Worm (Caenorhabditis elegans): ENCODE data around the gene tofu-1.

ce11 chrV:10006374-10006773 is 25.4 kb downstream of the tofu-1 start:
- no peak for TF ChIP-seq elt-3 (tag; optimal IDR thresholded peaks at IDR 0.05)
- no peak for TF ChIP-seq nhr-12 (tag; optimal IDR thresholded peaks at IDR 0.05)
- TF ChIP-seq nhr-237 (tag; optimal IDR thresholded peaks at IDR 0.05), result no peak
- TF ChIP-seq elt-1 (tag; optimal IDR thresholded peaks at IDR 0.05), result no peak
- no peak for TF ChIP-seq lin-13 (GFP tag; optimal IDR thresholded peaks at IDR 0.05)
- no peak for TF ChIP-seq unc-39 (tag; optimal IDR thresholded peaks at IDR 0.05)
- TF ChIP-seq nhr-10 (tag; optimal IDR thresholded peaks at IDR 0.05), result no peak
- no peak for TF ChIP-seq lsy-2 (tag; optimal IDR thresholded peaks at IDR 0.05)
- TF ChIP-seq lin-39 (tag; optimal IDR thresholded peaks at IDR 0.05), result no peak
- no peak for TF ChIP-seq skn-1 (tag; optimal IDR thresholded peaks at IDR 0.05)
- TF ChIP-seq nhr-129 (tag; optimal IDR thresholded peaks at IDR 0.05), result peak; percentile 10
- TF ChIP-seq R02D3.7 (tag; optimal IDR thresholded peaks at IDR 0.05), result no peak
- no peak for TF ChIP-seq blmp-1 (tag; optimal IDR thresholded peaks at IDR 0.05; ENCODE audit: insufficient read depth)
